Worm (Caenorhabditis elegans): ENCODE results near the gene clc-22.

DNA sequence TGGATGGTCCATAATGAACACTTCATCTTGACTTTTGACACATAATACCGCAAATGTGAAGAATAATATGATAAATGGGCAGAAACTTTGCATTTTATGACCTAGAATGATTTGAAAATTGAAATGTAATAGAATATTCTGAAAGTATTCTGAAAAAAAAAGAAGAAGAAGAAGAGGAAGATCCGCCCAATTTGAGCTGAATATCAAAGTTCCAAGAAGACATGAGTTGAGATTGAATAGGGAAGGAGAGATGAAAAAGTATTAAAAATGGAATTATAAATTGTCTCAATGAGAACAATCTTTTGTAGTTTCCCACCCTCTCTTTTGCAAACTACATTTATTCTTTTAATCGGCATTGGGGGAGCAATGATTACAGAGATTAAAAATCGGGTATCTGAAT is 36.4 kb upstream of the clc-22 start, which contains the start of gene K07D4.4:
- TF ChIP-seq unc-39 (tag; optimal IDR thresholded peaks at IDR 0.05) (no peak), pqm-1 (tag; optimal IDR thresholded peaks at IDR 0.05) (no peak), zag-1 (tag; optimal IDR thresholded peaks at IDR 0.05) (no peak), hmg-11 (tag; optimal IDR thresholded peaks at IDR 0.05) (no peak)

Measured in whole organism, L3 larva.